Fruit fly (Drosophila melanogaster): ENCODE measurements around the gene CG43127.

dm6 chr3L:10639440-10639839, 14.0 kb upstream of the CG43127 start, which contains the start of gene CG18628:
- TF ChIP-seq OdsH (GFP tag; optimal IDR thresholded peaks at IDR 0.05) (no peak), ss (GFP tag; optimal IDR thresholded peaks at IDR 0.05) (no peak), Gug (GFP tag; IDR thresholded peaks at IDR 0.05) (no peak), CG6792 (GFP tag; optimal IDR thresholded peaks at IDR 0.05) (no peak), CG15336 (GFP tag; IDR thresholded peaks at IDR 0.05) (no peak), Eip75B (GFP tag; optimal IDR thresholded peaks at IDR 0.05) (no peak), CG34406 (GFP tag; optimal IDR thresholded peaks at IDR 0.05) (no peak), CG10669 (GFP tag; optimal IDR thresholded peaks at IDR 0.05) (no peak), Hr39 (GFP tag; optimal IDR thresholded peaks at IDR 0.05) (no peak)

Measured in whole organism, prepupa.